Worm (Caenorhabditis elegans) whole organism, young adult: ENCODE data around the gene clec-63.

Experiments used
- B0035.1 ChIP-seq: sonication (generic microtip); optimal IDR thresholded peaks from 2 replicates; lab custom pipeline; 2016; ENCODE audit warnings: missing genetic modification characterization, mild to moderate bottlenecking, missing compliant biosample characterization, missing genotype, missing genetic modification reagents
- F37B4.10 ChIP-seq: fragments of 200-800 bp; sonication (Bioruptor generic); IDR thresholded peaks from 2 replicates; pipeline ENCODE4 v1.3.6; 2022; ENCODE audit warnings: missing genetic modification characterization, missing compliant biosample characterization
- F52B5.7 ChIP-seq: sonication (generic microtip); optimal IDR thresholded peaks from 2 replicates; lab custom pipeline; 2016; ENCODE audit warnings: mild to moderate bottlenecking, missing genetic modification characterization, missing compliant biosample characterization
- F57A8.1 ChIP-seq: fragments of 200-800 bp; sonication (Bioruptor generic); optimal IDR thresholded peaks from 2 replicates; lab custom pipeline; 2018; ENCODE audit warnings: mild to moderate bottlenecking, missing genetic modification characterization, moderate library complexity, missing compliant biosample characterization
- K11D2.4 ChIP-seq: fragments of 200-800 bp; sonication (Bioruptor generic); IDR thresholded peaks from 2 replicates; pipeline ENCODE4 v1.3.6; 2022; ENCODE audit warnings: missing genetic modification reagents, missing genetic modification characterization, missing compliant biosample characterization
- T07F8.4 ChIP-seq: sonication (generic microtip); optimal IDR thresholded peaks from 2 replicates; lab custom pipeline; 2016; ENCODE audit warnings: mild to moderate bottlenecking, missing genetic modification characterization, moderate library complexity, missing compliant biosample characterization
- Y53F4B.3 ChIP-seq: fragments of 200-800 bp; sonication (Bioruptor generic); IDR thresholded peaks from 2 replicates; pipeline ENCODE4 v1.3.6; 2022; ENCODE audit warnings: missing genetic modification reagents, missing genetic modification characterization, missing compliant biosample characterization
- Y53G8AR.9 ChIP-seq: fragments of 200-800 bp; sonication (Bioruptor generic); conservative IDR thresholded peaks from 2 replicates; pipeline ENCODE4 v1.3.6; 2022; ENCODE audit warnings: missing genetic modification reagents, missing genetic modification characterization, missing compliant biosample characterization
- ZK185.1 ChIP-seq: sonication (generic microtip); optimal IDR thresholded peaks from 2 replicates; lab custom pipeline; 2016; ENCODE audit warnings: mild to moderate bottlenecking, missing genetic modification characterization, missing compliant biosample characterization; ENCODE audit not compliant: poor library complexity, severe bottlenecking
- attf-5 ChIP-seq: fragments of 200-800 bp; sonication (Bioruptor generic); optimal IDR thresholded peaks from 2 replicates; lab custom pipeline; 2018; ENCODE audit warnings: mild to moderate bottlenecking, missing genetic modification characterization, missing compliant biosample characterization
- cebp-1 ChIP-seq, 2 experiments: fragments of 200-800 bp in 1 of 2; sonication (Bioruptor generic) in 1 of 2; sonication (generic microtip) in 1 of 2; IDR thresholded peaks in 1 of 2; optimal IDR thresholded peaks in 1 of 2; 2 replicates each; pipeline versions ENCODE4 v1.3.6 to Lab custom; 2017 to 2022; ENCODE audit warnings: missing compliant biosample characterization in 2 of 2, missing genetic modification characterization in 2 of 2, mild to moderate bottlenecking in 1 of 2, missing genetic modification reagents in 1 of 2, moderate library complexity in 1 of 2
- ceh-27 ChIP-seq: fragments of 200-800 bp; sonication (Bioruptor generic); optimal IDR thresholded peaks from 2 replicates; lab custom pipeline; 2018; ENCODE audit warnings: mild to moderate bottlenecking, missing genetic modification characterization, moderate library complexity, missing compliant biosample characterization
- egl-44 ChIP-seq: fragments of 200-800 bp; sonication (Bioruptor generic); IDR thresholded peaks from 2 replicates; pipeline ENCODE4 v1.3.6; 2022; ENCODE audit warnings: missing genetic modification reagents, missing genetic modification characterization, missing compliant biosample characterization
- fkh-3 ChIP-seq: sonication (generic microtip); optimal IDR thresholded peaks from 2 replicates; lab custom pipeline; 2016; ENCODE audit warnings: mild to moderate bottlenecking, missing genetic modification characterization, missing compliant biosample characterization
- him-1 ChIP-seq: sonication (generic microtip); optimal IDR thresholded peaks from 2 replicates; lab custom pipeline; 2016; ENCODE audit warnings: missing genotype, missing genetic modification reagents, missing genetic modification characterization, missing compliant biosample characterization
- hlh-26 ChIP-seq: fragments of 200-800 bp; sonication (Bioruptor generic); conservative IDR thresholded peaks from 2 replicates; pipeline ENCODE4 v1.3.6; 2022; ENCODE audit warnings: missing genetic modification reagents, missing genetic modification characterization, missing compliant biosample characterization
- let-526 ChIP-seq: fragments of 200-800 bp; sonication (Bioruptor generic); IDR thresholded peaks from 2 replicates; pipeline ENCODE4 v1.3.6; 2022; ENCODE audit warnings: missing genetic modification reagents, missing genetic modification characterization, missing compliant biosample characterization
- lin-40 ChIP-seq: sonication (generic microtip); optimal IDR thresholded peaks from 2 replicates; lab custom pipeline; 2016; ENCODE audit warnings: missing genetic modification characterization, mild to moderate bottlenecking, missing compliant biosample characterization, missing genotype, missing genetic modification reagents
- lir-1 ChIP-seq: fragments of 200-800 bp; sonication (Bioruptor generic); conservative IDR thresholded peaks from 2 replicates; pipeline ENCODE4 v1.3.6; 2022; ENCODE audit warnings: missing genetic modification reagents, missing genetic modification characterization, missing compliant biosample characterization
- madf-8 ChIP-seq: fragments of 200-800 bp; sonication (Bioruptor generic); conservative IDR thresholded peaks from 2 replicates; pipeline ENCODE4 v1.3.6; 2022; ENCODE audit warnings: missing genetic modification reagents, missing genetic modification characterization, missing compliant biosample characterization
- mcd-1 ChIP-seq: fragments of 200-800 bp; sonication (Bioruptor generic); IDR thresholded peaks from 2 replicates; pipeline ENCODE4 v1.3.6; 2022; ENCODE audit warnings: missing genetic modification reagents, missing genetic modification characterization, missing compliant biosample characterization
- mel-28 ChIP-seq: sonication (generic microtip); optimal IDR thresholded peaks from 2 replicates; lab custom pipeline; 2016; ENCODE audit warnings: borderline replicate concordance, mild to moderate bottlenecking, missing genetic modification characterization, missing compliant biosample characterization
- mes-4 ChIP-seq: sonication (generic microtip); optimal IDR thresholded peaks from 2 replicates; lab custom pipeline; 2016; ENCODE audit warnings: missing genotype, missing genetic modification characterization, missing compliant biosample characterization
- nfya-1 ChIP-seq: sonication (generic microtip); optimal IDR thresholded peaks from 2 replicates; lab custom pipeline; 2017; ENCODE audit warnings: antibody characterized with exemption, missing compliant biosample characterization, missing genetic modification characterization, borderline replicate concordance; ENCODE audit not compliant: insufficient read depth
- nhr-120 ChIP-seq: fragments of 200-800 bp; sonication (Bioruptor generic); IDR thresholded peaks from 2 replicates; pipeline ENCODE4 v1.3.6; 2022; ENCODE audit warnings: missing genetic modification characterization, missing compliant biosample characterization
- nhr-80 ChIP-seq: sonication (generic microtip); optimal IDR thresholded peaks from 2 replicates; lab custom pipeline; 2016; ENCODE audit warnings: missing genetic modification characterization, missing compliant biosample characterization
- nhr-90 ChIP-seq: sonication (generic microtip); optimal IDR thresholded peaks from 2 replicates; lab custom pipeline; 2016; ENCODE audit warnings: missing genotype, mild to moderate bottlenecking, missing genetic modification characterization, missing compliant biosample characterization
- sdz-38 ChIP-seq: sonication (generic microtip); optimal IDR thresholded peaks from 2 replicates; lab custom pipeline; 2016; ENCODE audit warnings: missing genotype, missing genetic modification characterization, missing compliant biosample characterization
- snpc-4 ChIP-seq, 5 experiments: fragments of 150-350 bp in 1 of 5; sonication (generic microtip) in 4 of 5; optimal IDR thresholded peaks; 2 replicates each; lab custom pipeline; 2014 to 2018; ENCODE audit warnings: missing genetic modification characterization in 5 of 5, missing biosample characterization in 3 of 5, antibody characterized with exemption in 2 of 5, mild to moderate bottlenecking in 2 of 5, missing compliant biosample characterization in 2 of 5, missing genotype in 2 of 5, moderate library complexity in 2 of 5, missing genetic modification reagents in 1 of 5
- tbp1 ChIP-seq: fragments of 200-800 bp; sonication (Bioruptor generic); optimal IDR thresholded peaks from 2 replicates; lab custom pipeline; 2018; ENCODE audit warnings: mild to moderate bottlenecking, missing genetic modification characterization, missing compliant biosample characterization
- unc-62 ChIP-seq: fragments of 150-350 bp; optimal IDR thresholded peaks from 2 replicates; lab custom pipeline; 2014; ENCODE audit warnings: missing biosample characterization, missing genetic modification reagents, missing genetic modification characterization
- zfh-2 ChIP-seq: fragments of 200-800 bp; sonication (Bioruptor generic); conservative IDR thresholded peaks from 2 replicates; pipeline ENCODE4 v1.3.6; 2022; ENCODE audit warnings: missing genetic modification reagents, missing genetic modification characterization, missing compliant biosample characterization
- ztf-28 ChIP-seq: fragments of 200-800 bp; sonication (Bioruptor generic); IDR thresholded peaks from 2 replicates; pipeline ENCODE4 v1.3.6; 2022; ENCODE audit warnings: missing genetic modification reagents, missing genetic modification characterization, missing compliant biosample characterization
- ztf-3 ChIP-seq: fragments of 200-800 bp; sonication (Bioruptor generic); optimal IDR thresholded peaks from 2 replicates; lab custom pipeline; 2018; ENCODE audit warnings: mild to moderate bottlenecking, missing genetic modification characterization, missing compliant biosample characterization

The clec-63 gene

DNA sequence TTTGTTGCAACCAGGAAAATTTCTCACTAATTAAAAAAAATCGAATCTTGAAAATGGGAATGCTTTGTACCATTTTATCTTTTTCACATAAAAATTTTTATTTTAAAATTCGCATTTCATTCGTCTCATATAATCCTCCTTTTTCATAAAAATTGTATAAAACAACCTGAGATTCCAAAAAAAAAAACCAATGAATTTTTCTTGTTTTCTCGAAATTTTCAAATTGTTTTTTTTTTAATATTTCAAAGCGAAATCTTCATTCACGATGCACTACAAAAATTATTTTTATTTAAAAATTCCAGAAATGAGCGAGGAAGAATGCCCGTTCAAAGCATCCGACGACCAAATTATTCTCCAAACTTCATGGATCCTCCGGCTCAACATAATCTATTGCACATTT is 10.5 kb upstream of the clec-63 start, which contains the start of gene sra-14:
Gene sra-14 (plus strand): TSS at position 301 of the 400 bp plus-strand sequence.
- TF ChIP-seq sdz-38 (tag; lab: Kevin White, UChicago) (no peak), lin-40 (tag; lab: Kevin White, UChicago) (no peak), hlh-26 (GFP tag; lab: Robert Waterston, UW) (no peak), mes-4 (tag; lab: Kevin White, UChicago) (no peak), attf-5 (GFP tag; lab: Kevin White, UChicago) (no peak), mel-28 (tag; lab: Kevin White, UChicago) (no peak), Y53G8AR.9 (GFP tag; lab: Robert Waterston, UW) (no peak), F52B5.7 (tag; lab: Kevin White, UChicago) (no peak), tbp1 (GFP tag; lab: Kevin White, UChicago) (no peak), Y53F4B.3 (GFP tag; lab: Robert Waterston, UW) (no peak), mcd-1 (no peak), nhr-90 (no peak), lir-1 (GFP tag; lab: Robert Waterston, UW) (no peak), cebp-1 (GFP tag; IDR thresholded peaks at IDR 0.05; lab: Robert Waterston, UW) (no peak), cebp-1 (tag; optimal IDR thresholded peaks at IDR 0.05; lab: Kevin White, UChicago) (no peak), him-1 (tag; lab: Kevin White, UChicago) (no peak)

- TF ChIP-seq ztf-3 (no peak), ceh-27 (GFP tag; lab: Kevin White, UChicago) (no peak), K11D2.4 (GFP tag; lab: Robert Waterston, UW) (no peak), B0035.1 (tag; lab: Kevin White, UChicago) (no peak), ztf-28 (GFP tag; lab: Robert Waterston, UW) (no peak), nfya-1 (no peak), zfh-2 (GFP tag; lab: Robert Waterston, UW) (no peak), T07F8.4 (tag; lab: Kevin White, UChicago) (no peak), egl-44 (GFP tag; lab: Robert Waterston, UW) (no peak), F57A8.1 (GFP tag; lab: Kevin White, UChicago) (no peak), fkh-3 (no peak)
These were observed 7.0 kb upstream of the clec-63 start, which contains the start of gene F35C5.3 for ce11 chrII:12888471-12888870. Gene F35C5.3 (plus strand): TSS chrII:12888771.

DNA sequence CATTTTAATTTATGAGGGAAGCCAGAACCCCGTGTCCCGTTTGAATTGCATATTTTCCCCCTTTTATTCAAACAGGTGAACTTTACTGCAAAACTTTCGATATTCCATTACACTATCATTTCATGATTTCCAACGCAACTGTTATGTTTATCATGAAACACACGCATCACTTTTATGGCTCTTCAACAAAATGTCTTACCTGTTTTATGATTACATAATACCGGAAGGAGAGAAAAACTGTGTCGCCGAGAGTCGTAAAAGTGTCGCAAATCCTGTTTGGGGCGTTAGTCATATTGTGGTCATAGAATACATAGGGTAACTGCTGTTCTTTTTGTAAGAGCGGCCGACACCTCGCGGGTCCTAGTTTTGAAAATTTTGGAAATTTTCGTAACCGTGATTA is 3.0 kb upstream of the clec-63 start:
- TF ChIP-seq F52B5.7 (tag; lab: Kevin White, UChicago) = no peak
- TF ChIP-seq K11D2.4 (GFP tag; lab: Robert Waterston, UW) = no peak
- peak; percentile 1 for TF ChIP-seq unc-62
- TF ChIP-seq madf-8 (GFP tag; lab: Robert Waterston, UW) = no peak
- TF ChIP-seq let-526 (GFP tag; lab: Robert Waterston, UW) = no peak
- no peak for TF ChIP-seq nhr-120 (GFP tag; lab: Robert Waterston, UW)
- no peak for TF ChIP-seq snpc-4 (GFP tag; optimal IDR thresholded peaks at IDR 0.05; lab: Kevin White, UChicago)
- peak in 1 of 4 experiments; percentile 36 for TF ChIP-seq snpc-4 (tag; optimal IDR thresholded peaks at IDR 0.05; lab: Kevin White, UChicago)
- TF ChIP-seq F37B4.10 (GFP tag; lab: Robert Waterston, UW) = no peak
- peak; percentile 39 for TF ChIP-seq nhr-80 (tag; lab: Kevin White, UChicago)

ce11 chrII:12896666-12897065 is 1.2 kb downstream of the clec-63 start:
- TF ChIP-seq ZK185.1 (tag; lab: Kevin White, UChicago) (no peak), zfh-2 (GFP tag; lab: Robert Waterston, UW) (peak; percentile 51; the same call in 1 of the 2 replicates)
